Worm (Caenorhabditis elegans) whole organism, mixed stage, embryonic: ENCODE measurements around the gene F07G6.8.
"Not testable (repeated sequence)": the region's sequence is repeated elsewhere in the genome, so short reads cannot be mapped to it uniquely, and the experiment has no call there.

Source experiments
- M03D4.4 ChIP-seq: sonication (generic microtip); optimal IDR thresholded peaks from 2 replicates; lab custom pipeline; 2017; ENCODE audit warnings: mild to moderate bottlenecking, missing genetic modification characterization, missing compliant biosample characterization
- bed-3 ChIP-seq: fragments of 200-800 bp; sonication (Bioruptor generic); optimal IDR thresholded peaks from 3 replicates; lab custom pipeline; 2018; ENCODE audit warnings: mild to moderate bottlenecking, missing genetic modification characterization, moderate library complexity, missing compliant biosample characterization
- blmp-1 ChIP-seq: fragments of 150-350 bp; optimal IDR thresholded peaks from 2 replicates; lab custom pipeline; 2014; ENCODE audit warnings: missing biosample characterization, missing genetic modification characterization
- ceh-39 ChIP-seq: fragments of 150-350 bp; optimal IDR thresholded peaks from 2 replicates; lab custom pipeline; 2014; ENCODE audit warnings: missing biosample characterization, missing genetic modification characterization
- ceh-43 ChIP-seq: fragments of 200-800 bp; sonication (Bioruptor generic); optimal IDR thresholded peaks from 2 replicates; lab custom pipeline; 2018; ENCODE audit warnings: mild to moderate bottlenecking, missing genetic modification characterization, moderate library complexity, missing compliant biosample characterization
- ceh-83 ChIP-seq: fragments of 200-800 bp; sonication (Bioruptor generic); optimal IDR thresholded peaks from 2 replicates; lab custom pipeline; 2018; ENCODE audit warnings: mild to moderate bottlenecking, missing genetic modification characterization, missing compliant biosample characterization
- ces-1 ChIP-seq: fragments of 150-350 bp; optimal IDR thresholded peaks from 2 replicates; lab custom pipeline; 2014; ENCODE audit warnings: missing biosample characterization, missing genetic modification reagents, missing genetic modification characterization
- cnd-1 ChIP-seq: fragments of 200-800 bp; sonication (Bioruptor generic); optimal IDR thresholded peaks from 2 replicates; lab custom pipeline; 2018; ENCODE audit warnings: mild to moderate bottlenecking, missing genetic modification characterization, missing compliant biosample characterization
- drap-1 ChIP-seq: fragments of 200-800 bp; sonication (Bioruptor generic); optimal IDR thresholded peaks from 3 replicates; lab custom pipeline; 2018; ENCODE audit warnings: mild to moderate bottlenecking, missing genetic modification characterization, missing compliant biosample characterization
- elt-1 ChIP-seq: sonication (generic microtip); optimal IDR thresholded peaks from 2 replicates; lab custom pipeline; 2017; ENCODE audit warnings: missing genetic modification characterization, mild to moderate bottlenecking, missing compliant biosample characterization, antibody characterized with exemption, moderate library complexity, borderline replicate concordance; ENCODE audit not compliant: insufficient read depth
- elt-3 ChIP-seq: fragments of 150-350 bp; optimal IDR thresholded peaks from 2 replicates; lab custom pipeline; 2014; ENCODE audit warnings: missing biosample characterization, missing genetic modification characterization
- flh-1 ChIP-seq: fragments of 200-800 bp; sonication (Bioruptor generic); optimal IDR thresholded peaks from 2 replicates; lab custom pipeline; 2018; ENCODE audit warnings: mild to moderate bottlenecking, missing genetic modification characterization, moderate library complexity, missing compliant biosample characterization
- ham-2 ChIP-seq: fragments of 200-800 bp; sonication (Bioruptor generic); optimal IDR thresholded peaks from 2 replicates; lab custom pipeline; 2018; ENCODE audit warnings: mild to moderate bottlenecking, missing genetic modification characterization, missing compliant biosample characterization
- hlh-1 ChIP-seq: fragments of 150-350 bp; optimal IDR thresholded peaks from 2 replicates; lab custom pipeline; 2014; ENCODE audit warnings: missing biosample characterization, missing genetic modification reagents, missing genetic modification characterization
- lin-32 ChIP-seq: fragments of 200-800 bp; sonication (Bioruptor generic); optimal IDR thresholded peaks from 2 replicates; lab custom pipeline; 2018; ENCODE audit warnings: mild to moderate bottlenecking, missing genetic modification characterization, missing compliant biosample characterization
- lsy-2 ChIP-seq: fragments of 150-350 bp; optimal IDR thresholded peaks from 2 replicates; lab custom pipeline; 2014; ENCODE audit warnings: missing biosample characterization, missing genetic modification characterization
- mab-5 ChIP-seq: fragments of 150-350 bp; optimal IDR thresholded peaks from 2 replicates; lab custom pipeline; 2014; ENCODE audit warnings: missing biosample characterization, missing genetic modification characterization
- mep-1 ChIP-seq: fragments of 150-350 bp; optimal IDR thresholded peaks from 2 replicates; lab custom pipeline; 2017; ENCODE audit warnings: missing biosample characterization, missing genetic modification reagents, missing genetic modification characterization, inconsistent platforms
- nhr-12 ChIP-seq: fragments of 150-350 bp; optimal IDR thresholded peaks from 2 replicates; lab custom pipeline; 2014; ENCODE audit warnings: missing biosample characterization, missing genetic modification characterization
- nhr-2 ChIP-seq: fragments of 150-350 bp; optimal IDR thresholded peaks from 2 replicates; lab custom pipeline; 2014; ENCODE audit warnings: missing biosample characterization, missing genetic modification characterization
- nhr-237 ChIP-seq: fragments of 150-350 bp; optimal IDR thresholded peaks from 2 replicates; lab custom pipeline; 2014; ENCODE audit warnings: missing biosample characterization, missing genetic modification characterization
- nhr-28 ChIP-seq: fragments of 150-350 bp; optimal IDR thresholded peaks from 2 replicates; lab custom pipeline; 2014; ENCODE audit warnings: missing biosample characterization, missing genetic modification characterization
- nhr-76 ChIP-seq: sonication (generic microtip); optimal IDR thresholded peaks from 2 replicates; lab custom pipeline; 2017; ENCODE audit warnings: missing biosample characterization, missing genetic modification characterization
- pha-4 ChIP-seq: fragments of 150-350 bp; optimal IDR thresholded peaks from 2 replicates; lab custom pipeline; 2018; ENCODE audit warnings: missing biosample characterization, missing genetic modification reagents, missing genetic modification characterization
- sem-2 ChIP-seq: fragments of 200-800 bp; sonication (Bioruptor generic); optimal IDR thresholded peaks from 2 replicates; lab custom pipeline; 2018; ENCODE audit warnings: mild to moderate bottlenecking, missing genetic modification characterization, missing compliant biosample characterization
- sptf-1 ChIP-seq: sonication (generic microtip); optimal IDR thresholded peaks from 2 replicates; lab custom pipeline; 2017; ENCODE audit warnings: mild to moderate bottlenecking, missing genetic modification characterization, moderate library complexity, missing compliant biosample characterization
- tbx-8 ChIP-seq: fragments of 200-800 bp; sonication (Bioruptor generic); optimal IDR thresholded peaks from 2 replicates; lab custom pipeline; 2018; ENCODE audit warnings: mild to moderate bottlenecking, missing genetic modification characterization, moderate library complexity, missing compliant biosample characterization
- unc-120 ChIP-seq: sonication (generic microtip); optimal IDR thresholded peaks from 2 replicates; lab custom pipeline; 2017; ENCODE audit warnings: missing genetic modification characterization, missing compliant biosample characterization; ENCODE audit not compliant: poor library complexity, severe bottlenecking
- unc-39 ChIP-seq: fragments of 150-350 bp; optimal IDR thresholded peaks from 2 replicates; lab custom pipeline; 2014; ENCODE audit warnings: missing biosample characterization, missing genetic modification characterization
- unc-62 ChIP-seq: fragments of 150-350 bp; optimal IDR thresholded peaks from 2 replicates; lab custom pipeline; 2014; ENCODE audit warnings: missing biosample characterization, missing genetic modification reagents, missing genetic modification characterization
- ztf-11 ChIP-seq: fragments of 150-350 bp; optimal IDR thresholded peaks from 2 replicates; lab custom pipeline; 2014; ENCODE audit warnings: missing biosample characterization, missing genetic modification characterization

The F07G6.8 gene

ce11 chrX:1720359-1720758 lies at the start of gene F07G6.8:
Gene F07G6.8, minus strand, starts transcription at chrX:1720459.
- TF ChIP-seq ceh-43 (GFP tag; lab: Kevin White, UChicago) = no peak
- no peak for TF ChIP-seq nhr-28 (tag; lab: Kevin White, UChicago)
- no peak for TF ChIP-seq drap-1
- no peak for TF ChIP-seq sptf-1 (tag; lab: Kevin White, UChicago)
- TF ChIP-seq mep-1 = no peak
- no peak for TF ChIP-seq nhr-2
- TF ChIP-seq blmp-1 (tag; lab: Kevin White, UChicago) = no peak
- TF ChIP-seq ceh-83 = no peak
- no peak for TF ChIP-seq M03D4.4 (tag; lab: Kevin White, UChicago)
- no peak for TF ChIP-seq unc-120 (tag; lab: Kevin White, UChicago)
- no peak for TF ChIP-seq ces-1
- no peak for TF ChIP-seq nhr-237
- no peak for TF ChIP-seq sem-2
- no peak for TF ChIP-seq cnd-1 (tag; lab: Kevin White, UChicago)
- no peak for TF ChIP-seq hlh-1 (tag; lab: Kevin White, UChicago)
- no peak for TF ChIP-seq mab-5 (tag; lab: Kevin White, UChicago)
- no peak for TF ChIP-seq ham-2 (GFP tag; lab: Kevin White, UChicago)
- TF ChIP-seq tbx-8 (GFP tag; lab: Kevin White, UChicago) = no peak
- TF ChIP-seq elt-1 = no peak

- TF ChIP-seq bed-3 = no peak
- TF ChIP-seq hlh-1 (tag; lab: Kevin White, UChicago) = no peak
- TF ChIP-seq elt-3 (tag; lab: Kevin White, UChicago) = no peak
- TF ChIP-seq unc-62 (GFP tag; lab: Kevin White, UChicago) = no peak
- TF ChIP-seq unc-39 (tag; lab: Kevin White, UChicago) = no peak
- no peak for TF ChIP-seq unc-120 (tag; lab: Kevin White, UChicago)
- no peak for TF ChIP-seq ztf-11 (tag; lab: Kevin White, UChicago)
- TF ChIP-seq blmp-1 (tag; lab: Kevin White, UChicago) = no peak
- no peak for TF ChIP-seq flh-1 (GFP tag; lab: Kevin White, UChicago)
- TF ChIP-seq ceh-39 (tag; lab: Kevin White, UChicago) = no peak
- TF ChIP-seq pha-4 = no peak
- TF ChIP-seq tbx-8 (GFP tag; lab: Kevin White, UChicago) = no peak
- TF ChIP-seq nhr-76 = no peak
- no peak for TF ChIP-seq lsy-2 (tag; lab: Kevin White, UChicago)
- TF ChIP-seq mab-5 (tag; lab: Kevin White, UChicago) = no peak
- no peak for TF ChIP-seq ces-1
These were observed 49.4 kb upstream of the F07G6.8 start for ce11 chrX:1769636-1770035.

DNA sequence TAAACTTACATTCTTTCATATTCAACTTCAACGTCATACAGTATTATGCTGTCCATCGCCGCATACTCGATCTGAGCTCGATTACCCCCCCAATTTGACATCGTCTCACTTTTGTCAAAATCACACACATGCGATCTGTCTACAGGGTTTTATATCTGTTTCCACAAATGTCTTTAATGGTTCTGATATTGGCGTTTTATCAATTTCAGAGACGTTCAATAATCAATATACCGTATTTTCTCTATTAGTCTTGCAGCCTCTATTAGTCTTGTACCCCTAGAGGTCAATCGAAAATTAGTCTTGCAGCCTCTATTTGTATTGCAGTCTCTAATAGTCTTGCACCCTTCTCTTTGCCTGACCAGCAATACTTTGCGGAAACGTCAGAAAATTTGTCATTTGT lies 28.2 kb upstream of the F07G6.8 start, which contains the start of gene Y75D11A.6:
Gene Y75D11A.6 (minus strand): TSS at position 101 of the 400 bp plus-strand sequence.
- TF ChIP-seq nhr-237; blmp-1 (tag; lab: Kevin White, UChicago); nhr-12 (tag; lab: Kevin White, UChicago): not testable (repeated sequence)

DNA sequence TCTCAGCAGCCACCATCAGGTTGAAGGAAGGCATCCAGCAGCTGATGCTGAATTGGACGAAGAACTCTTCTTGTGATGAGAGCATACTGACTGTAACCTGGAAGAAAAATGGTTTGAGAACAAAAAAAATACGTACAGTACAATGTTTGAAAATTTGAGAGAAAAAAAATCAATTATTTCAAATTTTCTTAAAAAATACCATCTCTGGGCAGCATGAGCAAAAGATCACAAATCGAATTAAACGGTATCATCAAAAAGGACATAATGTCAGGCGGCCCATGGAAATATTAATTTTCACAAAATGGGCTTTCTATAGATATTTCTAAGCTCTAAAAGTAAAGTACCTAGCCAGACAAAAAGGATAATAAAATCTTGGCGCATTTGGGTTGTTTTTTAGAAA lies 25.9 kb upstream of the F07G6.8 start, which contains the start of gene Y75D11A.3:
Gene Y75D11A.3 (minus strand): TSS at position 101 of the 400 bp plus-strand sequence.
- TF ChIP-seq bed-3; cnd-1 (tag; lab: Kevin White, UChicago); ceh-39 (tag; lab: Kevin White, UChicago): not testable (repeated sequence)

- not testable (repeated sequence) for TF ChIP-seq ztf-11 (tag; lab: Kevin White, UChicago); lin-32 (GFP tag; lab: Kevin White, UChicago); blmp-1 (tag; lab: Kevin White, UChicago)
These were observed 22.3 kb upstream of the F07G6.8 start, which contains the start of gene Y75D11A.2 for ce11 chrX:1742530-1742929. Gene Y75D11A.2, plus strand, starts transcription at chrX:1742830.
